Worm (Caenorhabditis elegans) whole organism, dauer: Measurements from ENCODE around the gene chup-1.

Experiments
- unc-62 ChIP-seq: sonication (generic microtip); optimal IDR thresholded peaks from 2 replicates; lab custom pipeline; 2017; ENCODE audit warnings: missing biosample characterization, missing genetic modification reagents, missing genetic modification characterization

The chup-1 gene

ce11 chrX:8820643-8821042 is 28.7 kb downstream of the chup-1 start:
- TF ChIP-seq unc-62 (GFP tag; lab: Kevin White, UChicago) = no peak

ce11 chrX:8824437-8824836 is 32.5 kb downstream of the chup-1 start, which contains the start of gene ifd-1:
TSS of gene ifd-1 (minus strand) at chrX:8824448.
- TF ChIP-seq unc-62 (GFP tag; lab: Kevin White, UChicago) = no peak

- TF ChIP-seq unc-62 (GFP tag; lab: Kevin White, UChicago) = no peak
Measured at ce11 chrX:8828365-8828764, 36.4 kb downstream of the chup-1 start, which contains the start of gene rcs-1. TSS of gene rcs-1 (minus strand) at chrX:8828540.

DNA sequence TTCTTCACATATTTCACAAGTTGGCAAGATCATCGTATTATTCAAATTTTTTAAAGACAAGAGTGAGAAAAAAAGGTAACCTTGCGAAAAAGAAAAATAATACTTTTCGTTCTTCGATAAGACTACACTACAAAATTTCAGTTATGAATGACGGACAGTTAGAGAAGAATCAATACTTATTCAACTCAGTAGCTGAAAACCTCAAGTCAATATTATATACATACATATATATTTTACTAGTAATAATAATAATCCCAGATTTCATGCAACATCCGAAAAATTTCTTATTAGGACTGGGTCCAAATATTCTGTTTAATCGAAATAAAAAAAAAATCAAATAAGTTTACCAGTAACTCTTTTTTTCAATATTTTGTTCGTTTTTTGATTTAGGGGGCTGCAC is 39.2 kb downstream of the chup-1 start, which contains the start of gene C28G1.6:
TSS of gene C28G1.6 (minus strand) at position 101 of the 400 bp plus-strand sequence.
- TF ChIP-seq unc-62 (GFP tag; lab: Kevin White, UChicago) = no peak

ce11 chrX:8835405-8835804 is 43.4 kb downstream of the chup-1 start, which contains the start of gene sec-15:
TSS of gene sec-15 (minus strand) at chrX:8835715.
- no peak for TF ChIP-seq unc-62 (GFP tag; lab: Kevin White, UChicago)

- no peak for TF ChIP-seq unc-62 (GFP tag; lab: Kevin White, UChicago)
Measured at ce11 chrX:8835887-8836348, 44.0 kb downstream of the chup-1 start, which contains the start of gene C28G1.2. TSS of gene C28G1.2 (plus strand) at chrX:8836016.

DNA sequence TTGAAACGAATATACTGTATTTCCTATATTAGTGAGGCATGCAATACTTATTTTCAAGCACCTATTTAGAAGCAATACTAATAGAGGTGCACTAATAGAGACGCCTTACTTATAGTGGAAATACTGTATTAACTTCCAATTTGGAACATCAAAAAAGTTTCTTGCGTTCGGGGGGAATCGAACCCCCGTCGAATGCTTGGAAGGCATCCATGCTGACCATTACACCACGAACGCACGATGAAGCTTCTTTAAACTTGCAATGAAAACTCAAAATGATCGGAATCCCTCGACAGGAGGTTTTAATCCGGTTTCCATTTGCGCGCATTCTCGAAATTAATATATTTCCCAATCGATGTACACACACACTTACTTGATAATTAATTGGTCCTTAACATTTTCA is 46.2 kb downstream of the chup-1 start:
- TF ChIP-seq unc-62 (GFP tag; lab: Kevin White, UChicago) = no peak

ce11 chrX:8843988-8844387 is 52.0 kb downstream of the chup-1 start, which contains the start of gene ubc-23:
TSS of gene ubc-23 (plus strand) at chrX:8844288.
- TF ChIP-seq unc-62 (GFP tag; lab: Kevin White, UChicago) = no peak
